Worm (Caenorhabditis elegans): ENCODE results near the gene F09E5.3.

F09E5.3 gene

ce11 chrII:5326024-5326627 is 47.7 kb upstream of the F09E5.3 start (continued):
- TF ChIP-seq zip-11 (GFP tag; IDR thresholded peaks at IDR 0.05) (no peak), daf-16 (GFP tag; optimal IDR thresholded peaks at IDR 0.05) (no peak), daf-16 (tag; optimal IDR thresholded peaks at IDR 0.05) (peak; percentile 58), nhr-10 (tag; optimal IDR thresholded peaks at IDR 0.05) (no peak), pha-4 (GFP tag; IDR thresholded peaks at IDR 0.05) (no peak), pha-4 (tag; optimal IDR thresholded peaks at IDR 0.05) (no peak), F37D6.2 (tag; optimal IDR thresholded peaks at IDR 0.05) (no peak), ceh-20 (GFP tag; IDR thresholded peaks at IDR 0.05) (peak; percentile 74; the same call in 1 of the 2 replicates), ztf-11 (tag; optimal IDR thresholded peaks at IDR 0.05) (no peak), mdt-29 (GFP tag; IDR thresholded peaks at IDR 0.05) (no peak), madf-5 (GFP tag; IDR thresholded peaks at IDR 0.05) (no peak), hmg-1.1 (GFP tag; IDR thresholded peaks at IDR 0.05) (peak; percentile 61; the same call in 1 of the 2 replicates), zip-2 (tag; optimal IDR thresholded peaks at IDR 0.05) (no peak), hlh-30 (tag; optimal IDR thresholded peaks at IDR 0.05; ENCODE audit: insufficient read depth) (peak; percentile 70), arid-1 (GFP tag; conservative IDR thresholded peaks at IDR 0.05) (0 out of 2 replicates have a peak, but pooled peaks have one; percentile 20), lin-39 (tag; optimal IDR thresholded peaks at IDR 0.05) (no peak), nhr-76 (tag; optimal IDR thresholded peaks at IDR 0.05) (no peak), snpc-4 (tag; optimal IDR thresholded peaks at IDR 0.05) (no peak), Y5F2A.4 (GFP tag; optimal IDR thresholded peaks at IDR 0.05) (no peak), nhr-41 (GFP tag; IDR thresholded peaks at IDR 0.05) (no peak), lsy-2 (tag; optimal IDR thresholded peaks at IDR 0.05) (peak; percentile 40 to 71), php-3 (GFP tag; IDR thresholded peaks at IDR 0.05) (no peak), dmd-9 (GFP tag; IDR thresholded peaks at IDR 0.05) (no peak), gei-8 (GFP tag; optimal IDR thresholded peaks at IDR 0.05) (peak; percentile 3), nhr-11 (tag; optimal IDR thresholded peaks at IDR 0.05) (peak; percentile 58), lin-15B (tag; optimal IDR thresholded peaks at IDR 0.05) (no peak), zfp-3 (GFP tag; conservative IDR thresholded peaks at IDR 0.05) (no peak), F10B5.3 (tag; optimal IDR thresholded peaks at IDR 0.05) (no peak), Y75B8A.6 (GFP tag; IDR thresholded peaks at IDR 0.05) (no peak), lin-29 (GFP tag; IDR thresholded peaks at IDR 0.05) (no peak), mes-2 (tag; optimal IDR thresholded peaks at IDR 0.05; ENCODE audit: poor library complexity, severe bottlenecking) (peak; percentile 49), dmd-6 (GFP tag; IDR thresholded peaks at IDR 0.05) (peak; percentile 79), nhr-111 (GFP tag; optimal IDR thresholded peaks at IDR 0.05) (no peak), daf-19 (GFP tag; conservative IDR thresholded peaks at IDR 0.05) (no peak), hlh-11 (tag; optimal IDR thresholded peaks at IDR 0.05) (peak; percentile 79), R02D3.7 (tag; optimal IDR thresholded peaks at IDR 0.05) (no peak), lin-13 (GFP tag; optimal IDR thresholded peaks at IDR 0.05) (peak; percentile 18), lir-3 (tag; optimal IDR thresholded peaks at IDR 0.05) (no peak), tra-1 (GFP tag; IDR thresholded peaks at IDR 0.05) (peak; percentile 17; the same call in 1 of the 2 replicates), dpl-1 (GFP tag; optimal IDR thresholded peaks at IDR 0.05) (peak; percentile 20), Y105C5A.15 (GFP tag; IDR thresholded peaks at IDR 0.05) (no peak), F49E8.2 (tag; optimal IDR thresholded peaks at IDR 0.05; ENCODE audit: borderline replicate concordance) (no peak), ctbp-1 (GFP tag; IDR thresholded peaks at IDR 0.05) (peak; percentile 58; the same call in 1 of the 2 replicates), ZK546.5 (tag; optimal IDR thresholded peaks at IDR 0.05) (no peak), sdz-12 (GFP tag; optimal IDR thresholded peaks at IDR 0.05) (no peak), egl-27 (tag; optimal IDR thresholded peaks at IDR 0.05) (no peak), unc-130 (GFP tag; optimal IDR thresholded peaks at IDR 0.05) (no peak), D1046.2 (GFP tag; IDR thresholded peaks at IDR 0.05) (no peak), attf-4 (tag; optimal IDR thresholded peaks at IDR 0.05) (no peak), lin-38 (GFP tag; IDR thresholded peaks at IDR 0.05) (0 out of 2 replicates have a peak, but pooled peaks have one; percentile 20), rbr-2 (tag; optimal IDR thresholded peaks at IDR 0.05) (peak; percentile 70)
